Worm (Caenorhabditis elegans) whole organism, mixed stage, embryonic: Measurements from ENCODE around the gene srx-46.

Experiments
- blmp-1 ChIP-seq: fragments of 150-350 bp; optimal IDR thresholded peaks from 2 replicates; lab custom pipeline; 2014; ENCODE audit warnings: missing biosample characterization, missing genetic modification characterization
- ces-1 ChIP-seq: fragments of 150-350 bp; optimal IDR thresholded peaks from 2 replicates; lab custom pipeline; 2014; ENCODE audit warnings: missing biosample characterization, missing genetic modification reagents, missing genetic modification characterization
- elt-1 ChIP-seq: sonication (generic microtip); optimal IDR thresholded peaks from 2 replicates; lab custom pipeline; 2017; ENCODE audit warnings: missing genetic modification characterization, mild to moderate bottlenecking, missing compliant biosample characterization, antibody characterized with exemption, moderate library complexity, borderline replicate concordance; ENCODE audit not compliant: insufficient read depth
- elt-3 ChIP-seq: fragments of 150-350 bp; optimal IDR thresholded peaks from 2 replicates; lab custom pipeline; 2014; ENCODE audit warnings: missing biosample characterization, missing genetic modification characterization
- lsy-2 ChIP-seq: fragments of 150-350 bp; optimal IDR thresholded peaks from 2 replicates; lab custom pipeline; 2014; ENCODE audit warnings: missing biosample characterization, missing genetic modification characterization
- nhr-12 ChIP-seq: fragments of 150-350 bp; optimal IDR thresholded peaks from 2 replicates; lab custom pipeline; 2014; ENCODE audit warnings: missing biosample characterization, missing genetic modification characterization
- nhr-237 ChIP-seq: fragments of 150-350 bp; optimal IDR thresholded peaks from 2 replicates; lab custom pipeline; 2014; ENCODE audit warnings: missing biosample characterization, missing genetic modification characterization
- nhr-76 ChIP-seq: sonication (generic microtip); optimal IDR thresholded peaks from 2 replicates; lab custom pipeline; 2017; ENCODE audit warnings: missing biosample characterization, missing genetic modification characterization
- pha-4 ChIP-seq: fragments of 150-350 bp; optimal IDR thresholded peaks from 2 replicates; lab custom pipeline; 2018; ENCODE audit warnings: missing biosample characterization, missing genetic modification reagents, missing genetic modification characterization
- snpc-4 ChIP-seq: fragments of 150-350 bp; optimal IDR thresholded peaks from 2 replicates; lab custom pipeline; 2014; ENCODE audit warnings: missing biosample characterization, missing genetic modification characterization
- sptf-1 ChIP-seq: sonication (generic microtip); optimal IDR thresholded peaks from 2 replicates; lab custom pipeline; 2017; ENCODE audit warnings: mild to moderate bottlenecking, missing genetic modification characterization, moderate library complexity, missing compliant biosample characterization
- tbx-8 ChIP-seq: fragments of 200-800 bp; sonication (Bioruptor generic); optimal IDR thresholded peaks from 2 replicates; lab custom pipeline; 2018; ENCODE audit warnings: mild to moderate bottlenecking, missing genetic modification characterization, moderate library complexity, missing compliant biosample characterization
- unc-120 ChIP-seq: sonication (generic microtip); optimal IDR thresholded peaks from 2 replicates; lab custom pipeline; 2017; ENCODE audit warnings: missing genetic modification characterization, missing compliant biosample characterization; ENCODE audit not compliant: poor library complexity, severe bottlenecking
- ztf-11 ChIP-seq: fragments of 150-350 bp; optimal IDR thresholded peaks from 2 replicates; lab custom pipeline; 2014; ENCODE audit warnings: missing biosample characterization, missing genetic modification characterization

DNA sequence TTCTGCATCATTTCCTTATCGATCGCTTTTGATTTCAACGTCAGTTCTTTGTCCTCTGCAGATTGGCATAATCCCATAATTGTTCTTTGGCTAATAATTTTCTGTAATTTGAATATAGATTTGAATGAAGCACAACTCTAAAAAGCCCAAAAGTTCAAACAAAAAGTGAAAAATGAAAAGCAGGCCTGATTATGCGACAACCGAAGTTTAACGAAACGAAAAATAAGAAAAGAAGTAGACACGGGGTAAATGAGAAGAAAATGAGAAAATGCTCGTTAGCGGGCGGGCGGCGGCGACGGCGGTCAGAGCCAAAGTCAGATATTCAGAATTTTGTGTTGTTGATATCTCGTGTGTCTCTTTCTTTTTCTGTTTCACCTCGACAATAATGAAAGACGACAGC, 6.6 kb downstream of the srx-46 start, which contains the start of gene gpa-3:
- no peak for TF ChIP-seq snpc-4 (tag; lab: Kevin White, UChicago)
- no peak for TF ChIP-seq nhr-76 (tag; lab: Kevin White, UChicago)
- no peak for TF ChIP-seq nhr-237 (tag; lab: Kevin White, UChicago)
- TF ChIP-seq blmp-1, result no peak
- no peak for TF ChIP-seq elt-1 (tag; lab: Kevin White, UChicago)
- TF ChIP-seq ztf-11 (tag; lab: Kevin White, UChicago), result no peak
- TF ChIP-seq elt-3 (tag; lab: Kevin White, UChicago), result no peak
- TF ChIP-seq lsy-2 (tag; lab: Kevin White, UChicago), result no peak
- no peak for TF ChIP-seq ces-1 (GFP tag; lab: Kevin White, UChicago)
- TF ChIP-seq tbx-8 (GFP tag; lab: Kevin White, UChicago), result no peak
- TF ChIP-seq sptf-1, result no peak
- TF ChIP-seq unc-120 (tag; lab: Kevin White, UChicago), result no peak
- TF ChIP-seq nhr-12 (tag; lab: Kevin White, UChicago), result no peak
- no peak for TF ChIP-seq pha-4
